Fruit fly (Drosophila melanogaster): ENCODE measurements around the gene CG15482.

The CG15482 gene

dm6 chr2L:13164994-13165801 is 46.4 kb downstream of the CG15482 start, which contains the start of gene Sirt1 (continued):
- TF ChIP-seq CG2712 (tag; optimal IDR thresholded peaks at IDR 0.05) (peak; percentile 90), CG42726 (GFP tag; IDR thresholded peaks at IDR 0.05; ENCODE audit: partially characterized antibody) (no peak), CG13894 (tag; optimal IDR thresholded peaks at IDR 0.05) (peak; percentile 73), CG9932 (GFP tag; IDR thresholded peaks at IDR 0.05) (peak; percentile 83), sim (GFP tag; IDR thresholded peaks at IDR 0.05) (no peak), h (optimal IDR thresholded peaks at IDR 0.05) (no peak), Atf6 (GFP tag; IDR thresholded peaks at IDR 0.05) (peak; percentile 75), CG18011 (GFP tag; optimal IDR thresholded peaks at IDR 0.05) (peak; percentile 47), CG12299 (tag; optimal IDR thresholded peaks at IDR 0.05) (peak; percentile 61), Bdp1 (GFP tag; optimal IDR thresholded peaks at IDR 0.05) (peak; percentile 19), CG4282 (GFP tag; optimal IDR thresholded peaks at IDR 0.05) (peak; percentile 41), CG31388 (GFP tag; optimal IDR thresholded peaks at IDR 0.05) (peak; percentile 35), Med (GFP tag) (peak; percentile 88), CG4360 (GFP tag; IDR thresholded peaks at IDR 0.05) (no peak), so (GFP tag; IDR thresholded peaks at IDR 0.05) (peak; percentile 70; the same call in 1 of the 3 replicates), trh (GFP tag; optimal IDR thresholded peaks at IDR 0.05) (peak; percentile 57), CG3065 (GFP tag; optimal IDR thresholded peaks at IDR 0.05) (peak; percentile 47), CG3726 (GFP tag; IDR thresholded peaks at IDR 0.05) (peak; percentile 77; the same call in 2 of the 3 replicates), CG11695 (GFP tag; IDR thresholded peaks at IDR 0.05) (peak; percentile 80), chm (GFP tag; IDR thresholded peaks at IDR 0.05) (peak; percentile 22; the same call in 1 of the 2 replicates), nom (GFP tag; optimal IDR thresholded peaks at IDR 0.05) (peak; percentile 64), ATbp (GFP tag; optimal IDR thresholded peaks at IDR 0.05) (peak; percentile 62), Blimp-1 (GFP tag; optimal IDR thresholded peaks at IDR 0.05) (no peak), crol (GFP tag; IDR thresholded peaks at IDR 0.05) (0 out of 2 replicates have a peak, but pooled peaks have one; percentile 21), NC2β (GFP tag; optimal IDR thresholded peaks at IDR 0.05) (no peak), CG18764 (GFP tag; optimal IDR thresholded peaks at IDR 0.05) (peak; percentile 77), lola (GFP tag; optimal IDR thresholded peaks at IDR 0.05) (peak in 1 of 3 experiments; percentile 93), br (optimal IDR thresholded peaks at IDR 0.05) (no peak), emc (GFP tag; optimal IDR thresholded peaks at IDR 0.05) (no peak), Six4 (GFP tag; optimal IDR thresholded peaks at IDR 0.05) (peak; percentile 83), Fer2 (tag; optimal IDR thresholded peaks at IDR 0.05) (peak; percentile 74), Ptx1 (GFP tag; IDR thresholded peaks at IDR 0.05) (peak; percentile 89), CG18476 (GFP tag; optimal IDR thresholded peaks at IDR 0.05) (peak; percentile 55), Dek (tag; optimal IDR thresholded peaks at IDR 0.05) (peak; percentile 86), CG11560 (tag; IDR thresholded peaks at IDR 0.05) (peak; percentile 65; the same call in 2 of the 3 replicates), Dad (GFP tag; optimal IDR thresholded peaks at IDR 0.05) (no peak), row (GFP tag; IDR thresholded peaks at IDR 0.05) (peak; percentile 93), Side (GFP tag; optimal IDR thresholded peaks at IDR 0.05) (no peak), CTCF (GFP tag; optimal IDR thresholded peaks at IDR 0.05) (no peak), CG10274 (GFP tag; optimal IDR thresholded peaks at IDR 0.05) (peak; percentile 43), crp (GFP tag; optimal IDR thresholded peaks at IDR 0.05) (peak in 1 of 2 experiments; percentile 49), bsh (GFP tag; optimal IDR thresholded peaks at IDR 0.05) (peak in 1 of 2 experiments; percentile 78), zf30C (GFP tag; optimal IDR thresholded peaks at IDR 0.05) (no peak), caup (GFP tag; optimal IDR thresholded peaks at IDR 0.05; ENCODE audit: severe bottlenecking) (peak; percentile 68), CG9797 (GFP tag; optimal IDR thresholded peaks at IDR 0.05) (peak; percentile 70), CG1832 (GFP tag; optimal IDR thresholded peaks at IDR 0.05) (no peak), Hsf (GFP tag; optimal IDR thresholded peaks at IDR 0.05) (peak; percentile 85), chinmo (GFP tag; IDR thresholded peaks at IDR 0.05; ENCODE audit: partially characterized antibody) (no peak; the same call in 3 of the 4 replicates), pita (GFP tag; optimal IDR thresholded peaks at IDR 0.05) (no peak)

All from whole organism, embryonic.